Fruit fly (Drosophila melanogaster) whole organism, prepupa: ENCODE measurements around the gene CG31524.
A peak's percentile ranks its signal among the peaks of the same experiment; 100 is the strongest.

Experiments
- CG10631 ChIP-seq: fragments of 200-800 bp; sonication (Bioruptor generic); optimal IDR thresholded peaks from 2 replicates; lab custom pipeline; 2016; ENCODE audit warnings: missing biosample characterization, missing genetic modification characterization
- CG10669 ChIP-seq: fragments of 200-800 bp; sonication (Bioruptor generic); optimal IDR thresholded peaks from 3 replicates; lab custom pipeline; 2018; ENCODE audit warnings: missing biosample characterization, mild to moderate bottlenecking, missing genetic modification characterization, moderate library complexity
- CG11762 ChIP-seq: fragments of 200-800 bp; sonication (Bioruptor generic); optimal IDR thresholded peaks from 3 replicates; lab custom pipeline; 2016; ENCODE audit warnings: missing biosample characterization, missing genetic modification characterization; ENCODE audit not compliant: insufficient read depth
- CG11902 ChIP-seq: fragments of 200-800 bp; sonication (Bioruptor generic); optimal IDR thresholded peaks from 3 replicates; lab custom pipeline; 2016; ENCODE audit warnings: missing biosample characterization, missing genetic modification characterization
- CG15336 ChIP-seq: fragments of 200-800 bp; sonication (Bioruptor generic); IDR thresholded peaks from 2 replicates; pipeline ENCODE4 v1.3.6; 2022; ENCODE audit warnings: missing biosample characterization, missing genetic modification characterization
- CG16779 ChIP-seq: fragments of 200-800 bp; sonication (Bioruptor generic); optimal IDR thresholded peaks from 3 replicates; lab custom pipeline; 2017; ENCODE audit warnings: missing biosample characterization, mild to moderate bottlenecking, missing genetic modification characterization
- CG31627 ChIP-seq: fragments of 200-800 bp; sonication (Bioruptor generic); optimal IDR thresholded peaks from 3 replicates; lab custom pipeline; 2016; ENCODE audit warnings: missing biosample characterization, missing genetic modification characterization
- CG34406 ChIP-seq: fragments of 200-800 bp; sonication (Bioruptor generic); optimal IDR thresholded peaks from 3 replicates; lab custom pipeline; 2016; ENCODE audit warnings: missing biosample characterization, missing genetic modification characterization
- CG4318 ChIP-seq: fragments of 200-800 bp; sonication (Bioruptor generic); optimal IDR thresholded peaks from 3 replicates; lab custom pipeline; 2017; ENCODE audit warnings: missing biosample characterization, mild to moderate bottlenecking, missing genetic modification characterization
- CG6276 ChIP-seq: fragments of 200-800 bp; sonication (Bioruptor generic); optimal IDR thresholded peaks from 2 replicates; lab custom pipeline; 2017; ENCODE audit warnings: missing biosample characterization, mild to moderate bottlenecking, missing genetic modification characterization
- CG6792 ChIP-seq: fragments of 200-800 bp; sonication (Bioruptor generic); optimal IDR thresholded peaks from 3 replicates; lab custom pipeline; 2016; ENCODE audit warnings: missing biosample characterization, missing genetic modification characterization
- CG6854 ChIP-seq: fragments of 200-800 bp; sonication (Bioruptor generic); optimal IDR thresholded peaks from 2 replicates; lab custom pipeline; 2017; ENCODE audit warnings: missing biosample characterization, mild to moderate bottlenecking, missing genetic modification characterization
- CG7368 ChIP-seq: fragments of 200-800 bp; sonication (Bioruptor generic); optimal IDR thresholded peaks from 3 replicates; lab custom pipeline; 2016; ENCODE audit warnings: missing biosample characterization, missing genetic modification characterization
- CG8632 ChIP-seq: fragments of 200-800 bp; sonication (Bioruptor generic); optimal IDR thresholded peaks from 3 replicates; lab custom pipeline; 2016; ENCODE audit warnings: missing biosample characterization, missing genetic modification characterization
- CG9139 ChIP-seq: fragments of 200-800 bp; sonication (Bioruptor generic); optimal IDR thresholded peaks from 3 replicates; lab custom pipeline; 2017; ENCODE audit warnings: missing biosample characterization, mild to moderate bottlenecking, missing genetic modification characterization
- Eip75B ChIP-seq: fragments of 200-800 bp; sonication (Bioruptor generic); optimal IDR thresholded peaks from 3 replicates; lab custom pipeline; 2016; ENCODE audit warnings: missing biosample characterization, missing genetic modification characterization
- Eip78C ChIP-seq: fragments of 200-800 bp; sonication (Bioruptor generic); peaks from one replicate; lab custom pipeline; 2016; ENCODE audit warnings: missing biosample characterization, missing genetic modification characterization
- Ets96B ChIP-seq: fragments of 200-800 bp; optimal IDR thresholded peaks from 2 replicates; lab custom pipeline; 2019; ENCODE audit warnings: missing biosample characterization, mild to moderate bottlenecking, missing genetic modification characterization, moderate library complexity
- Gug ChIP-seq: fragments of 200-800 bp; sonication (Bioruptor generic); IDR thresholded peaks from 2 replicates; pipeline ENCODE4 v1.3.6; 2022; ENCODE audit warnings: missing biosample characterization, missing genetic modification characterization
- Hr4 ChIP-seq: fragments of 200-800 bp; sonication (Bioruptor generic); optimal IDR thresholded peaks from 3 replicates; lab custom pipeline; 2016; ENCODE audit warnings: missing biosample characterization, missing genetic modification characterization
- Met ChIP-seq: fragments of 200-800 bp; sonication (Bioruptor generic); optimal IDR thresholded peaks from 3 replicates; lab custom pipeline; 2016; ENCODE audit warnings: missing biosample characterization, missing genetic modification characterization
- OdsH ChIP-seq: fragments of 200-800 bp; sonication (Bioruptor generic); optimal IDR thresholded peaks from 3 replicates; lab custom pipeline; 2016; ENCODE audit warnings: missing biosample characterization, missing genetic modification characterization
- Smox ChIP-seq: fragments of 200-800 bp; sonication (Bioruptor generic); optimal IDR thresholded peaks from 3 replicates; lab custom pipeline; 2016; ENCODE audit warnings: missing biosample characterization, missing genetic modification characterization
- Sox102F ChIP-seq: fragments of 200-800 bp; sonication (Bioruptor generic); optimal IDR thresholded peaks from 2 replicates; lab custom pipeline; 2016; ENCODE audit warnings: missing biosample characterization, mild to moderate bottlenecking, missing genetic modification characterization
- Sox14 ChIP-seq: fragments of 200-800 bp; sonication (Bioruptor generic); optimal IDR thresholded peaks from 3 replicates; lab custom pipeline; 2016; ENCODE audit warnings: missing biosample characterization, missing genetic modification characterization
- acj6 ChIP-seq: fragments of 200-800 bp; sonication (Bioruptor generic); optimal IDR thresholded peaks from 3 replicates; lab custom pipeline; 2016; ENCODE audit warnings: missing biosample characterization, missing genetic modification characterization
- dac ChIP-seq: fragments of 200-800 bp; sonication (Bioruptor generic); optimal IDR thresholded peaks from 2 replicates; lab custom pipeline; 2017; ENCODE audit warnings: missing biosample characterization, mild to moderate bottlenecking, missing genetic modification characterization
- fd59A ChIP-seq: fragments of 200-800 bp; sonication (Bioruptor generic); optimal IDR thresholded peaks from 2 replicates; lab custom pipeline; 2017; ENCODE audit warnings: missing biosample characterization, mild to moderate bottlenecking, missing genetic modification characterization, missing genetic modification reagents
- fkh ChIP-seq: fragments of 200-800 bp; sonication (Bioruptor generic); optimal IDR thresholded peaks from 3 replicates; lab custom pipeline; 2017; ENCODE audit warnings: missing biosample characterization, mild to moderate bottlenecking, missing genetic modification characterization, moderate library complexity
- lz ChIP-seq: fragments of 200-800 bp; sonication (Bioruptor generic); optimal IDR thresholded peaks from 3 replicates; lab custom pipeline; 2016; ENCODE audit warnings: missing biosample characterization, missing genetic modification characterization
- spab ChIP-seq: fragments of 200-800 bp; sonication (Bioruptor generic); optimal IDR thresholded peaks from 2 replicates; lab custom pipeline; 2017; ENCODE audit warnings: missing biosample characterization, mild to moderate bottlenecking, missing genetic modification characterization, missing genetic modification reagents
- ss ChIP-seq, 2 experiments: fragments of 200-800 bp; sonication (Bioruptor generic); optimal IDR thresholded peaks; 2 replicates in 1 of 2; 3 replicates in 1 of 2; lab custom pipeline; 2017 to 2018; ENCODE audit warnings: mild to moderate bottlenecking in 2 of 2, missing biosample characterization in 2 of 2, missing genetic modification characterization in 2 of 2, moderate library complexity in 1 of 2
- svp ChIP-seq: fragments of 200-800 bp; sonication (Bioruptor generic); peaks from one replicate; lab custom pipeline; 2016; ENCODE audit warnings: missing biosample characterization, missing genetic modification characterization
- topi ChIP-seq: fragments of 200-800 bp; sonication (Bioruptor generic); optimal IDR thresholded peaks from 3 replicates; lab custom pipeline; 2016; ENCODE audit warnings: missing biosample characterization, missing genetic modification characterization
- vri ChIP-seq: fragments of 200-800 bp; sonication (Bioruptor generic); optimal IDR thresholded peaks from 3 replicates; lab custom pipeline; 2016; ENCODE audit warnings: missing biosample characterization, mild to moderate bottlenecking, missing genetic modification characterization

Gene CG31524

dm6 chr3R:30514255-30514827 lies at the start of gene CG31524, which contains the start of gene CG9698:
CG31524 (minus strand) TSS chr3R:30514355.
CG9698 (plus strand) TSS chr3R:30514777.
- TF ChIP-seq CG11762 (GFP tag; lab: Kevin White, UChicago) (no peak), CG11902 (GFP tag; lab: Kevin White, UChicago) (no peak), svp (peak; percentile 1), fd59A (GFP tag; lab: Kevin White, UChicago) (no peak)

DNA sequence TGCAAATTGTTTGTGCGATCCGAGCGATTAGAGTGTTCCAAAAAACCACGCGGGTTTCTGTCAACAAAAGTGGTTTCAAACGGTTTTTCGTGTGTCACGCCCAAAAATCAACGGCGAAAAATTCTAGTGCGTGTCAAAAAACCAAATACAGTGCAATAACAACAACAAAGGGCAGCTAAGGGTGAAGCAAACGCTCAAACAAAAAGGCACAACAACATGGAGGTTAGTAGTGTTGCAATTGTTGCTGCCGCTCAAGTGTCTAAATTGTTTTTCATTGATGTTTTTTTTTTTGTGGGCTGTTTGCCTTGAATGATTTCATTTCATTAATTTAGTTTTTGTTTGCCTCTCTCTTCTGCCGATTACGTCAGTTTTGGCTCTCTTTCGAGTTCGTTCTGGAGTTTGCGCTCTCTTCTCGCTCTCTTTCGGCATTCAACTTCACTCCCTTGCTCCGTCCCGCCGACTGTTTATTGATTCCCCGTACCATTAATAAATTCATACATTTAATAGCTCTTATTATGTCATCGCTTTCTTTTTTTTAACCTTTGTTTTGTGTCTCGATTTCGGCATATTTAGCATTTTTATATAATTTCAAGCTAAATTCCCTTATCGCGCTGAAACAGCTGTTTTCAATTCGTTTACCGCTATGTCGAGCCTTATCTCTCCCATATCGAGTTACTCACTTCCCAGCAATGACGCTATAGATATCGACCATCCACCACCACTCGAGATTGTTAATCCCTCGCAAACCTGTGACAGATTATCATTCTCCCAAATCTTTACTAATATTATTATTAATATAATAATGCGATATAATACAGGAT lies 49.3 kb upstream of the CG31524 start:
- TF ChIP-seq CG6792 (GFP tag; lab: Kevin White, UChicago) (no peak), Eip75B (GFP tag; lab: Kevin White, UChicago) (no peak), fkh (peak; percentile 54), Hr4 (GFP tag; lab: Kevin White, UChicago) (no peak), acj6 (GFP tag; lab: Kevin White, UChicago) (no peak), CG10669 (no peak), OdsH (GFP tag; lab: Kevin White, UChicago) (no peak), Eip78C (GFP tag; lab: Kevin White, UChicago) (peak; percentile 32), CG7368 (GFP tag; lab: Kevin White, UChicago) (no peak), CG8632 (GFP tag; lab: Kevin White, UChicago) (no peak), vri (peak; percentile 92), CG15336 (GFP tag; lab: Robert Waterston, UW) (0 out of 2 replicates have a peak, but pooled peaks have one; percentile 13), CG6276 (GFP tag; lab: Kevin White, UChicago) (no peak), ss (GFP tag; optimal IDR thresholded peaks at IDR 0.05; lab: Kevin White, UChicago) (peak; percentile 9 to 11), CG6854 (GFP tag; lab: Kevin White, UChicago) (no peak), Ets96B (no peak), dac (GFP tag; lab: Kevin White, UChicago) (no peak), Smox (no peak), Sox102F (no peak)

- TF ChIP-seq spab (no peak), CG8632 (GFP tag; lab: Kevin White, UChicago) (no peak), Eip75B (GFP tag; lab: Kevin White, UChicago) (no peak), Eip78C (GFP tag; lab: Kevin White, UChicago) (peak; percentile 60), Sox14 (no peak), Met (GFP tag; lab: Kevin White, UChicago) (no peak), CG10631 (no peak), topi (GFP tag; lab: Kevin White, UChicago) (peak; percentile 10), CG6854 (GFP tag; lab: Kevin White, UChicago) (no peak), svp (peak; percentile 27), acj6 (GFP tag; lab: Kevin White, UChicago) (no peak), CG6276 (GFP tag; lab: Kevin White, UChicago) (no peak), CG9139 (GFP tag; lab: Kevin White, UChicago) (no peak), lz (GFP tag; lab: Kevin White, UChicago) (no peak), CG4318 (no peak), CG31627 (GFP tag; lab: Kevin White, UChicago) (no peak), Gug (no peak), CG16779 (no peak), CG10669 (no peak), CG15336 (GFP tag; lab: Robert Waterston, UW) (no peak), CG34406 (GFP tag; lab: Kevin White, UChicago) (no peak), dac (GFP tag; lab: Kevin White, UChicago) (no peak)
Measured at dm6 chr3R:30562733-30563259, 48.6 kb upstream of the CG31524 start.
